Worm (Caenorhabditis elegans) whole organism, young adult: ENCODE measurements around the gene parn-2.

ENCODE experiments used
- B0019.2 ChIP-seq: fragments of 200-800 bp; sonication (Bioruptor generic); conservative IDR thresholded peaks from 2 replicates; pipeline ENCODE4 v1.3.6; 2022; ENCODE audit warnings: missing genetic modification reagents, missing genetic modification characterization, missing compliant biosample characterization
- B0261.1 ChIP-seq: sonication (generic microtip); optimal IDR thresholded peaks from 2 replicates; lab custom pipeline; 2016; ENCODE audit warnings: mild to moderate bottlenecking, missing genetic modification characterization, moderate library complexity, missing compliant biosample characterization
- F39B2.1 ChIP-seq: fragments of 200-800 bp; sonication (Bioruptor generic); IDR thresholded peaks from 2 replicates; pipeline ENCODE4 v1.3.6; 2022; ENCODE audit warnings: missing genetic modification reagents, missing genetic modification characterization, missing compliant biosample characterization
- F49E8.2 ChIP-seq: sonication (generic microtip); optimal IDR thresholded peaks from 3 replicates; lab custom pipeline; 2017; ENCODE audit warnings: missing genetic modification characterization, mild to moderate bottlenecking, missing compliant biosample characterization, antibody characterized with exemption, moderate library complexity; ENCODE audit not compliant: insufficient read depth
- Y53F4B.3 ChIP-seq: fragments of 200-800 bp; sonication (Bioruptor generic); IDR thresholded peaks from 2 replicates; pipeline ENCODE4 v1.3.6; 2022; ENCODE audit warnings: missing genetic modification reagents, missing genetic modification characterization, missing compliant biosample characterization
- Y53G8AR.9 ChIP-seq: fragments of 200-800 bp; sonication (Bioruptor generic); conservative IDR thresholded peaks from 2 replicates; pipeline ENCODE4 v1.3.6; 2022; ENCODE audit warnings: missing genetic modification reagents, missing genetic modification characterization, missing compliant biosample characterization
- Y56A3A.18 ChIP-seq: fragments of 200-800 bp; sonication (Bioruptor generic); IDR thresholded peaks from 2 replicates; pipeline ENCODE4 v1.3.6; 2022; ENCODE audit warnings: missing genetic modification reagents, missing genetic modification characterization, missing compliant biosample characterization
- Y79H2A.3 ChIP-seq: fragments of 200-800 bp; sonication (Bioruptor generic); conservative IDR thresholded peaks from 2 replicates; pipeline ENCODE4 v1.3.6; 2022; ENCODE audit warnings: missing genetic modification reagents, missing genetic modification characterization, missing compliant biosample characterization
- akir-1 ChIP-seq: fragments of 200-800 bp; sonication (Bioruptor generic); optimal IDR thresholded peaks from 2 replicates; lab custom pipeline; 2018; ENCODE audit warnings: mild to moderate bottlenecking, missing genetic modification characterization, moderate library complexity, missing compliant biosample characterization
- ama-1 ChIP-seq, 3 experiments: fragments of 150-350 bp in 1 of 3; sonication (generic microtip) in 2 of 3; optimal IDR thresholded peaks; 2 replicates each; lab custom pipeline; 2014 to 2018; ENCODE audit warnings: missing biosample characterization in 2 of 3, missing genetic modification characterization in 2 of 3, missing genetic modification reagents in 2 of 3
- athp-1 ChIP-seq: sonication (generic microtip); optimal IDR thresholded peaks from 2 replicates; lab custom pipeline; 2017; ENCODE audit warnings: mild to moderate bottlenecking, missing genetic modification characterization, missing compliant biosample characterization
- attf-3 ChIP-seq: fragments of 200-800 bp; sonication (Bioruptor generic); conservative IDR thresholded peaks from 2 replicates; pipeline ENCODE4 v1.3.6; 2022; ENCODE audit warnings: missing genetic modification reagents, missing genetic modification characterization, missing compliant biosample characterization
- attf-6 ChIP-seq: fragments of 200-800 bp; sonication (Bioruptor generic); IDR thresholded peaks from 2 replicates; pipeline ENCODE4 v1.3.6; 2022; ENCODE audit warnings: missing genetic modification reagents, missing genetic modification characterization, missing compliant biosample characterization
- bed-1 ChIP-seq: fragments of 200-800 bp; sonication (Bioruptor generic); IDR thresholded peaks from 2 replicates; pipeline ENCODE4 v1.3.6; 2022; ENCODE audit warnings: missing genetic modification reagents, missing genetic modification characterization, missing compliant biosample characterization
- bed-2 ChIP-seq: fragments of 200-800 bp; sonication (Bioruptor generic); IDR thresholded peaks from 2 replicates; pipeline ENCODE4 v1.3.6; 2022; ENCODE audit warnings: missing genetic modification reagents, missing genetic modification characterization, missing compliant biosample characterization
- ceh-100 ChIP-seq: fragments of 200-800 bp; sonication (Bioruptor generic); IDR thresholded peaks from 2 replicates; pipeline ENCODE4 v1.3.6; 2022; ENCODE audit warnings: missing genetic modification reagents, missing genetic modification characterization, missing compliant biosample characterization
- ceh-40 ChIP-seq: fragments of 200-800 bp; sonication (Bioruptor generic); IDR thresholded peaks from 2 replicates; pipeline ENCODE4 v1.3.6; 2022; ENCODE audit warnings: missing genetic modification characterization, missing compliant biosample characterization
- ceh-58 ChIP-seq: fragments of 200-800 bp; sonication (Bioruptor generic); IDR thresholded peaks from 2 replicates; pipeline ENCODE4 v1.3.6; 2022; ENCODE audit warnings: missing genetic modification characterization, missing compliant biosample characterization
- ceh-79 ChIP-seq: sonication (generic microtip); optimal IDR thresholded peaks from 2 replicates; lab custom pipeline; 2017; ENCODE audit warnings: mild to moderate bottlenecking, missing genetic modification characterization, missing compliant biosample characterization
- ceh-91 ChIP-seq: fragments of 200-800 bp; sonication (Bioruptor generic); IDR thresholded peaks from 2 replicates; pipeline ENCODE4 v1.3.6; 2022; ENCODE audit warnings: missing genetic modification reagents, missing genetic modification characterization, missing compliant biosample characterization
- dpl-1 ChIP-seq: fragments of 150-350 bp; optimal IDR thresholded peaks from 2 replicates; lab custom pipeline; 2014; ENCODE audit warnings: missing biosample characterization, missing genetic modification reagents, missing genetic modification characterization
- egl-18 ChIP-seq: fragments of 200-800 bp; sonication (Bioruptor generic); IDR thresholded peaks from 2 replicates; pipeline ENCODE4 v1.3.6; 2022; ENCODE audit warnings: missing genetic modification reagents, missing genetic modification characterization, missing compliant biosample characterization
- gei-17 ChIP-seq: fragments of 200-800 bp; sonication (Bioruptor generic); optimal IDR thresholded peaks from 2 replicates; lab custom pipeline; 2018; ENCODE audit warnings: mild to moderate bottlenecking, missing genetic modification characterization, missing compliant biosample characterization
- him-1 ChIP-seq: sonication (generic microtip); optimal IDR thresholded peaks from 2 replicates; lab custom pipeline; 2016; ENCODE audit warnings: missing genotype, missing genetic modification reagents, missing genetic modification characterization, missing compliant biosample characterization
- hlh-12 ChIP-seq: sonication (generic microtip); optimal IDR thresholded peaks from 2 replicates; lab custom pipeline; 2016; ENCODE audit warnings: missing genetic modification characterization, missing compliant biosample characterization
- hmg-1.2 ChIP-seq: fragments of 200-800 bp; sonication (Bioruptor generic); IDR thresholded peaks from 2 replicates; pipeline ENCODE4 v1.3.6; 2022; ENCODE audit warnings: missing genetic modification reagents, missing genetic modification characterization, missing compliant biosample characterization
- hmg-20 ChIP-seq: fragments of 200-800 bp; sonication (Bioruptor generic); IDR thresholded peaks from 2 replicates; pipeline ENCODE4 v1.3.6; 2022; ENCODE audit warnings: missing genetic modification reagents, missing genetic modification characterization, missing compliant biosample characterization
- hrde-1 ChIP-seq: sonication (generic microtip); optimal IDR thresholded peaks from 2 replicates; lab custom pipeline; 2016; ENCODE audit warnings: missing genetic modification characterization, mild to moderate bottlenecking, missing compliant biosample characterization, moderate library complexity, missing genotype, missing genetic modification reagents, borderline replicate concordance
- lir-1 ChIP-seq: fragments of 200-800 bp; sonication (Bioruptor generic); conservative IDR thresholded peaks from 2 replicates; pipeline ENCODE4 v1.3.6; 2022; ENCODE audit warnings: missing genetic modification reagents, missing genetic modification characterization, missing compliant biosample characterization
- madf-3 ChIP-seq: fragments of 200-800 bp; sonication (Bioruptor generic); IDR thresholded peaks from 2 replicates; pipeline ENCODE4 v1.3.6; 2022; ENCODE audit warnings: missing genetic modification reagents, missing genetic modification characterization, missing compliant biosample characterization
- mcd-1 ChIP-seq: fragments of 200-800 bp; sonication (Bioruptor generic); IDR thresholded peaks from 2 replicates; pipeline ENCODE4 v1.3.6; 2022; ENCODE audit warnings: missing genetic modification reagents, missing genetic modification characterization, missing compliant biosample characterization
- nfya-2 ChIP-seq: fragments of 200-800 bp; sonication (Bioruptor generic); IDR thresholded peaks from 2 replicates; pipeline ENCODE4 v1.3.6; 2022; ENCODE audit warnings: missing genetic modification reagents, missing genetic modification characterization, missing compliant biosample characterization
- nhr-120 ChIP-seq: fragments of 200-800 bp; sonication (Bioruptor generic); IDR thresholded peaks from 2 replicates; pipeline ENCODE4 v1.3.6; 2022; ENCODE audit warnings: missing genetic modification characterization, missing compliant biosample characterization
- pbrm-1 ChIP-seq: fragments of 200-800 bp; sonication (Bioruptor generic); IDR thresholded peaks from 2 replicates; pipeline ENCODE4 v1.3.6; 2022; ENCODE audit warnings: missing genetic modification reagents, missing genetic modification characterization, missing compliant biosample characterization
- somi-1 ChIP-seq: fragments of 200-800 bp; sonication (Bioruptor generic); optimal IDR thresholded peaks from 2 replicates; lab custom pipeline; 2018; ENCODE audit warnings: mild to moderate bottlenecking, missing genetic modification characterization, missing compliant biosample characterization
- tbx-9 ChIP-seq: sonication (generic microtip); optimal IDR thresholded peaks from 2 replicates; lab custom pipeline; 2016; ENCODE audit warnings: borderline replicate concordance, missing genetic modification characterization, inconsistent platforms, missing compliant biosample characterization
- ztf-22 ChIP-seq: fragments of 200-800 bp; sonication (Bioruptor generic); optimal IDR thresholded peaks from 2 replicates; lab custom pipeline; 2018; ENCODE audit warnings: mild to moderate bottlenecking, missing genetic modification characterization, moderate library complexity, missing compliant biosample characterization

The parn-2 gene

ce11 chrII:12208741-12209140 lies 47.7 kb downstream of the parn-2 start:
- peak; percentile 28 for TF ChIP-seq hrde-1 (tag; lab: Kevin White, UChicago)
- peak; percentile 37 for TF ChIP-seq athp-1
- no peak for TF ChIP-seq akir-1 (GFP tag; lab: Kevin White, UChicago)
- TF ChIP-seq Y53G8AR.9 = 0 out of 2 replicates have a peak, but pooled peaks have one; percentile 26
- TF ChIP-seq mcd-1 = no peak
- TF ChIP-seq madf-3 (GFP tag; lab: Robert Waterston, UW) = no peak
- TF ChIP-seq nfya-2 (GFP tag; lab: Robert Waterston, UW) = no peak
- TF ChIP-seq ama-1 (optimal IDR thresholded peaks at IDR 0.05; lab: Kevin White, UChicago) = no peak
- peak in 1 of 2 experiments; percentile 10 for TF ChIP-seq ama-1 (GFP tag; optimal IDR thresholded peaks at IDR 0.05; lab: Kevin White, UChicago)
- TF ChIP-seq, all 124 proteins: peak for 4

- no peak for TF ChIP-seq tbx-9 (tag; lab: Kevin White, UChicago)
- no peak for TF ChIP-seq ceh-58 (GFP tag; lab: Robert Waterston, UW)
- no peak for TF ChIP-seq gei-17 (GFP tag; lab: Kevin White, UChicago)
- no peak for TF ChIP-seq somi-1
- TF ChIP-seq bed-1 = no peak
These were observed 51.8 kb downstream of the parn-2 start for ce11 chrII:12204617-12205016.

- TF ChIP-seq egl-18 (GFP tag; lab: Robert Waterston, UW) = no peak
- TF ChIP-seq bed-1 = no peak
- no peak for TF ChIP-seq pbrm-1
- no peak for TF ChIP-seq nhr-120 (GFP tag; lab: Robert Waterston, UW)
- no peak for TF ChIP-seq ceh-40 (GFP tag; lab: Robert Waterston, UW)
- TF ChIP-seq attf-3 (GFP tag; lab: Robert Waterston, UW) = no peak
- TF ChIP-seq F39B2.1 = no peak
- TF ChIP-seq attf-6 (GFP tag; lab: Robert Waterston, UW) = no peak
- no peak for TF ChIP-seq lir-1 (GFP tag; lab: Robert Waterston, UW)
- no peak for TF ChIP-seq Y53F4B.3 (GFP tag; lab: Robert Waterston, UW)
- no peak for TF ChIP-seq bed-2 (GFP tag; lab: Robert Waterston, UW)
- TF ChIP-seq ztf-22 (GFP tag; lab: Kevin White, UChicago) = no peak
- TF ChIP-seq Y79H2A.3 = no peak
- no peak for TF ChIP-seq somi-1
- TF ChIP-seq hmg-20 (GFP tag; lab: Robert Waterston, UW) = no peak
- TF ChIP-seq, all 124 proteins: peak for 0
These were observed 53.5 kb downstream of the parn-2 start, which contains the start of gene aqp-12 for ce11 chrII:12202921-12203320. TSS of gene aqp-12 (plus strand) at chrII:12203221.

DNA sequence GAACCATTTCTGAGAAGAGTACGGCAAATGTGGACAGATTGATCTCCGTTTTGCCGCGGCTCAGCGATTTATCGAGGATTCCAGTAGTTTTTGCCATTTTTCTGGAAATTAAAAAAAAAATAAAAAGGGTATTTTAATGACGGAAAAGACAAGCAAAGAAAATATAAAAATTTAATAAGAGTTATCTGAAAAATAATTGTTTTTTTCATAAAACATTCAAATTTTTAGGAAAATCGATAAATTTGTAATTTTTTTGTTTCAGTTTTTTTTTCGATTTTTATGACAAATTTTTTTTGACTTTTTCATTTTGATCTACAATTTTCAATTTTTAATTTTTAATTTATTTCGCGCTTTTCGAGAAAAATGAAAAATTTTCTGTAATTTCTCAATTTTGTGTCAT lies 54.1 kb downstream of the parn-2 start, which contains the start of gene trpp-5:
trpp-5 (minus strand) TSS at position 101 of the 400 bp plus-strand sequence.
- TF ChIP-seq F49E8.2 (tag; lab: Kevin White, UChicago) = no peak
- no peak for TF ChIP-seq gei-17 (GFP tag; lab: Kevin White, UChicago)
- no peak for TF ChIP-seq ceh-91 (GFP tag; lab: Robert Waterston, UW)
- no peak for TF ChIP-seq Y56A3A.18 (GFP tag; lab: Robert Waterston, UW)
- TF ChIP-seq B0019.2 = no peak
- no peak for TF ChIP-seq B0261.1 (tag; lab: Kevin White, UChicago)
- TF ChIP-seq hlh-12 (tag; lab: Kevin White, UChicago) = no peak
- TF ChIP-seq ceh-100 = no peak
- no peak for TF ChIP-seq dpl-1 (GFP tag; lab: Kevin White, UChicago)
- TF ChIP-seq ceh-40 (GFP tag; lab: Robert Waterston, UW) = no peak
- no peak for TF ChIP-seq attf-3 (GFP tag; lab: Robert Waterston, UW)
- no peak for TF ChIP-seq him-1 (tag; lab: Kevin White, UChicago)
- TF ChIP-seq hmg-1.2 = no peak
- TF ChIP-seq ceh-79 (tag; lab: Kevin White, UChicago) = no peak
- no peak for TF ChIP-seq mcd-1
